Worm (Caenorhabditis elegans) whole organism, L3 larva: ENCODE results near the gene F28B4.4.

ENCODE experiments used
- R02D3.7 ChIP-seq: fragments of 150-350 bp; optimal IDR thresholded peaks from 2 replicates; lab custom pipeline; 2014; ENCODE audit warnings: missing biosample characterization, missing genetic modification characterization
- aly-2 ChIP-seq: fragments of 150-350 bp; optimal IDR thresholded peaks from 2 replicates; lab custom pipeline; 2014; ENCODE audit warnings: missing biosample characterization, missing genetic modification characterization
- ama-1 ChIP-seq: fragments of 150-350 bp; optimal IDR thresholded peaks from 2 replicates; lab custom pipeline; 2018
- ceh-16 ChIP-seq: sonication (generic microtip); optimal IDR thresholded peaks from 2 replicates; lab custom pipeline; 2017; ENCODE audit warnings: missing biosample characterization, missing genetic modification characterization
- ceh-82 ChIP-seq: fragments of 150-350 bp; optimal IDR thresholded peaks from 2 replicates; lab custom pipeline; 2014; ENCODE audit warnings: missing biosample characterization, missing genetic modification characterization
- ceh-9 ChIP-seq: sonication (generic microtip); optimal IDR thresholded peaks from 2 replicates; lab custom pipeline; 2018; ENCODE audit warnings: missing biosample characterization, missing genetic modification characterization
- daf-12 ChIP-seq: fragments of 150-350 bp; optimal IDR thresholded peaks from 2 replicates; lab custom pipeline; 2014; ENCODE audit warnings: missing biosample characterization, missing genetic modification reagents, missing genetic modification characterization
- egl-27 ChIP-seq: sonication (generic microtip); optimal IDR thresholded peaks from 4 replicates; lab custom pipeline; 2017; ENCODE audit warnings: missing biosample characterization, missing genetic modification reagents, missing genetic modification characterization
- egl-5 ChIP-seq: fragments of 150-350 bp; optimal IDR thresholded peaks from 2 replicates; lab custom pipeline; 2017; ENCODE audit warnings: missing biosample characterization, missing genetic modification reagents, missing genetic modification characterization, inconsistent platforms
- elt-1 ChIP-seq: fragments of 150-350 bp; optimal IDR thresholded peaks from 2 replicates; lab custom pipeline; 2014; ENCODE audit warnings: missing biosample characterization, missing genetic modification characterization
- elt-2 ChIP-seq: sonication (generic microtip); optimal IDR thresholded peaks from 2 replicates; lab custom pipeline; 2016; ENCODE audit warnings: missing genetic modification reagents, mild to moderate bottlenecking, missing genetic modification characterization, missing compliant biosample characterization
- elt-3 ChIP-seq, 3 experiments: fragments of 150-350 bp in 1 of 3; sonication (generic microtip) in 2 of 3; optimal IDR thresholded peaks; 2 replicates in 2 of 3; 4 replicates in 1 of 3; lab custom pipeline; 2014 to 2017; ENCODE audit warnings: missing biosample characterization in 3 of 3, missing genetic modification characterization in 3 of 3
- eor-1 ChIP-seq, 2 experiments: fragments of 150-350 bp; optimal IDR thresholded peaks; 2 replicates each; lab custom pipeline; 2014 to 2018; ENCODE audit warnings: missing biosample characterization in 2 of 2, missing genetic modification characterization in 2 of 2
- fkh-10 ChIP-seq: sonication (generic microtip); optimal IDR thresholded peaks from 2 replicates; lab custom pipeline; 2017; ENCODE audit warnings: missing biosample characterization, missing genetic modification reagents, missing genetic modification characterization
- fkh-2 ChIP-seq: fragments of 150-350 bp; optimal IDR thresholded peaks from 2 replicates; lab custom pipeline; 2014; ENCODE audit warnings: missing biosample characterization, missing genetic modification reagents, missing genetic modification characterization
- fos-1 ChIP-seq: fragments of 150-350 bp; optimal IDR thresholded peaks from 2 replicates; lab custom pipeline; 2014; ENCODE audit warnings: missing biosample characterization, missing genetic modification characterization
- hmg-11 ChIP-seq: sonication (generic microtip); optimal IDR thresholded peaks from 2 replicates; lab custom pipeline; 2016; ENCODE audit warnings: missing genetic modification characterization, missing compliant biosample characterization
- lin-15B ChIP-seq: fragments of 150-350 bp; optimal IDR thresholded peaks from 2 replicates; lab custom pipeline; 2014; ENCODE audit warnings: missing biosample characterization, missing genetic modification characterization
- lin-39 ChIP-seq: fragments of 150-350 bp; optimal IDR thresholded peaks from 2 replicates; lab custom pipeline; 2018; ENCODE audit warnings: missing biosample characterization, missing genetic modification reagents, missing genetic modification characterization
- lsy-12 ChIP-seq: sonication (generic microtip); optimal IDR thresholded peaks from 2 replicates; lab custom pipeline; 2016; ENCODE audit warnings: mild to moderate bottlenecking, missing genetic modification characterization, missing compliant biosample characterization
- mdl-1 ChIP-seq: fragments of 150-350 bp; optimal IDR thresholded peaks from 2 replicates; lab custom pipeline; 2014; ENCODE audit warnings: missing biosample characterization, missing genetic modification characterization
- nfya-1 ChIP-seq: sonication (generic microtip); optimal IDR thresholded peaks from 2 replicates; lab custom pipeline; 2017; ENCODE audit warnings: missing genetic modification characterization, mild to moderate bottlenecking, missing compliant biosample characterization, antibody characterized with exemption, moderate library complexity; ENCODE audit not compliant: insufficient read depth
- nhr-11 ChIP-seq: fragments of 150-350 bp; optimal IDR thresholded peaks from 2 replicates; lab custom pipeline; 2014; ENCODE audit warnings: missing biosample characterization, missing genetic modification characterization
- nhr-12 ChIP-seq: fragments of 150-350 bp; optimal IDR thresholded peaks from 2 replicates; lab custom pipeline; 2014; ENCODE audit warnings: missing biosample characterization, missing genetic modification characterization
- nhr-23 ChIP-seq: fragments of 150-350 bp; optimal IDR thresholded peaks from 2 replicates; lab custom pipeline; 2014; ENCODE audit warnings: missing biosample characterization, missing genetic modification reagents, missing genetic modification characterization
- nhr-237 ChIP-seq: fragments of 150-350 bp; optimal IDR thresholded peaks from 2 replicates; lab custom pipeline; 2014; ENCODE audit warnings: missing biosample characterization, missing genetic modification characterization
- nhr-25 ChIP-seq: sonication (generic microtip); optimal IDR thresholded peaks from 2 replicates; lab custom pipeline; 2017; ENCODE audit warnings: missing biosample characterization, missing genetic modification characterization
- nhr-28 ChIP-seq: fragments of 150-350 bp; optimal IDR thresholded peaks from 2 replicates; lab custom pipeline; 2014; ENCODE audit warnings: missing biosample characterization, missing genetic modification characterization
- nhr-43 ChIP-seq: sonication (generic microtip); optimal IDR thresholded peaks from 2 replicates; lab custom pipeline; 2016; ENCODE audit warnings: mild to moderate bottlenecking, missing genetic modification characterization, missing compliant biosample characterization; ENCODE audit not compliant: poor library complexity, severe bottlenecking
- nhr-67 ChIP-seq: fragments of 150-350 bp; optimal IDR thresholded peaks from 2 replicates; lab custom pipeline; 2014; ENCODE audit warnings: missing biosample characterization, missing genetic modification characterization
- nhr-76 ChIP-seq: fragments of 150-350 bp; sonication (generic microtip); optimal IDR thresholded peaks from 5 replicates; lab custom pipeline; 2014; ENCODE audit warnings: missing biosample characterization, missing genetic modification characterization
- nhr-77 ChIP-seq: fragments of 150-350 bp; optimal IDR thresholded peaks from 2 replicates; lab custom pipeline; 2014; ENCODE audit warnings: missing biosample characterization, missing genetic modification characterization
- pha-4 ChIP-seq: fragments of 150-350 bp; optimal IDR thresholded peaks from 2 replicates; lab custom pipeline; 2014; ENCODE audit warnings: missing biosample characterization, missing genetic modification reagents, missing genetic modification characterization
- pqm-1 ChIP-seq: fragments of 150-350 bp; optimal IDR thresholded peaks from 2 replicates; lab custom pipeline; 2017; ENCODE audit warnings: missing biosample characterization, missing genetic modification characterization, inconsistent platforms
- sea-2 ChIP-seq: fragments of 150-350 bp; sonication (generic microtip); optimal IDR thresholded peaks from 4 replicates; lab custom pipeline; 2014; ENCODE audit warnings: missing biosample characterization, missing genetic modification reagents, missing genetic modification characterization
- skn-1 ChIP-seq: fragments of 150-350 bp; optimal IDR thresholded peaks from 2 replicates; lab custom pipeline; 2014; ENCODE audit warnings: missing biosample characterization, missing genetic modification characterization
- tbx-2 ChIP-seq: sonication (generic microtip); optimal IDR thresholded peaks from 2 replicates; lab custom pipeline; 2016; ENCODE audit warnings: mild to moderate bottlenecking, missing genetic modification characterization, missing compliant biosample characterization
- unc-39 ChIP-seq: sonication (generic microtip); optimal IDR thresholded peaks from 4 replicates; lab custom pipeline; 2017; ENCODE audit warnings: missing biosample characterization, missing genetic modification characterization
- unc-62 ChIP-seq: fragments of 150-350 bp; sonication (generic microtip); optimal IDR thresholded peaks from 4 replicates; lab custom pipeline; 2014; ENCODE audit warnings: missing biosample characterization, missing genetic modification reagents, missing genetic modification characterization
- zag-1 ChIP-seq: fragments of 150-350 bp; optimal IDR thresholded peaks from 2 replicates; lab custom pipeline; 2014; ENCODE audit warnings: missing biosample characterization, missing genetic modification characterization
- ztf-11 ChIP-seq: fragments of 150-350 bp; optimal IDR thresholded peaks from 2 replicates; lab custom pipeline; 2014; ENCODE audit warnings: missing biosample characterization, missing genetic modification characterization
- ztf-4 ChIP-seq: fragments of 150-350 bp; optimal IDR thresholded peaks from 2 replicates; lab custom pipeline; 2014; ENCODE audit warnings: missing biosample characterization, missing genetic modification characterization

F28B4.4 gene

DNA sequence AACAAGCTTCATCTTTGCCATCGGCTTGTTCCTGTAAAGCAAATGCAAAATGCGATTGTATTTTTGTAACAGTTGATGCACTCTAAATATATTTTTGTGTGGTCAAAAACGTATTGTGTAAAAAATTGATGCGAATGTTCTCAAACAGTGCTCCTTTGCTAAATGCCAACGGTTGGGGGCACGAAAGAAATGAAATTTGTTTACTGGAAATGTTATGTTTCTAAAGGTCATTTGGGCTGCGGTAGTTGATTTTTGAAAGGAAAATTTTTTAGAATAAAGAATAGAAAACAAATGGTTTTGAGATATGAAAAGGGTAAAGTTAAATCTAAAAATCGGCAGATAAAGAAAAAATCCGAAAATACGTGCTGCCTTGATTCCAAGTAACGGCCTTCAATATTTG is 39.0 kb downstream of the F28B4.4 start, which contains the start of gene C15C7.6:
Gene C15C7.6 (minus strand): TSS at position 101 of the 400 bp plus-strand sequence.
- TF ChIP-seq nhr-77 = no peak
- no peak for TF ChIP-seq nhr-76 (tag; lab: Kevin White, UChicago)
- TF ChIP-seq unc-62 = no peak
- no peak for TF ChIP-seq fos-1 (tag; lab: Kevin White, UChicago)
- no peak for TF ChIP-seq tbx-2
- TF ChIP-seq ama-1 (lab: Kevin White, UChicago) = no peak
- no peak for TF ChIP-seq skn-1 (tag; lab: Kevin White, UChicago)
- no peak for TF ChIP-seq lin-39 (tag; lab: Kevin White, UChicago)
- no peak for TF ChIP-seq eor-1 (tag; optimal IDR thresholded peaks at IDR 0.05; lab: Kevin White, UChicago)
- TF ChIP-seq aly-2 (tag; lab: Kevin White, UChicago) = no peak
- no peak for TF ChIP-seq ceh-16 (tag; lab: Kevin White, UChicago)
- no peak for TF ChIP-seq ceh-9

- peak; percentile 29 for TF ChIP-seq pqm-1 (tag; lab: Kevin White, UChicago)
- TF ChIP-seq unc-39 (tag; lab: Kevin White, UChicago) = no peak
- TF ChIP-seq nhr-67 (tag; lab: Kevin White, UChicago) = no peak
- no peak for TF ChIP-seq lin-15B (tag; lab: Kevin White, UChicago)
- TF ChIP-seq elt-2 (tag; lab: Kevin White, UChicago) = peak; percentile 61
Observed at ce11 chrX:3165569-3165968, 43.9 kb downstream of the F28B4.4 start, which contains the start of gene pfut-1. TSS of gene pfut-1 (plus strand) at chrX:3165826.

DNA sequence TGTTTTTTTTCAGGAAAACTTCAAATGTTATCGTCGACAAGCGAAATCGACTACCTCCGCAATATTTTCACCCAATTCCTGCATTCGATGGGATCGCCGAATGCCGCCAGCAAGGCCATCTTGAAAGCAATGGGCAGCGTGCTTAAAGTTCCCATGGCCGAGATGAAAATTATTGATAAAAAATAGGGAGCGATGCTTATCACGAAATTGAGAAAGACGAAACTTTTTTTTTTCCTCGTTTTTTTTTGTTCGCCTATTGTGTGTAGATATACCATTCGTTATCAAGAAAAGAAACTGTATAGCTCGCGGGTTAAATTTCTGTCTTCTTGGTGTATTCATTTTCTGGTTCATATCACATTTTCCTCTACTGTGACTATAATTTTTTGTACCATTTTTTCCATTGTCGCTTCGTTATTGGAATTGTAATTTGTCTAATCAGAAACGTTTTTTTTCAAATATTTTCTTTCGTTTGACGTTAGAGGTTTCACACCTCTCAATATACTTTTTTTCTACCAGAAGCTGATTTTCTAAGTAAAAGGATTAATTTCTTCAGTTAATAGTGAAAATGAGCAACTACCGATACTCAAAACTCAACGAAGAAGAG is 45.3 kb downstream of the F28B4.4 start, which contains the start of gene syx-6:
Gene syx-6 (plus strand): TSS at position 554 of the 604 bp plus-strand sequence.
- TF ChIP-seq daf-12 (tag; lab: Kevin White, UChicago) = no peak
- TF ChIP-seq mdl-1 (tag; lab: Kevin White, UChicago) = no peak
- no peak for TF ChIP-seq aly-2 (tag; lab: Kevin White, UChicago)
- no peak for TF ChIP-seq fkh-2
- no peak for TF ChIP-seq ceh-16 (tag; lab: Kevin White, UChicago)
- no peak for TF ChIP-seq R02D3.7
- TF ChIP-seq ztf-4 (tag; lab: Kevin White, UChicago) = no peak
- peak; percentile 72 for TF ChIP-seq elt-1 (tag; lab: Kevin White, UChicago)
- TF ChIP-seq sea-2 (GFP tag; lab: Kevin White, UChicago) = no peak
- peak; percentile 56 for TF ChIP-seq elt-2 (tag; lab: Kevin White, UChicago)

- no peak for TF ChIP-seq nhr-67 (tag; lab: Kevin White, UChicago)
- TF ChIP-seq zag-1 = no peak
- no peak for TF ChIP-seq elt-3 (tag; optimal IDR thresholded peaks at IDR 0.05; lab: Kevin White, UChicago)
- TF ChIP-seq ceh-16 (tag; lab: Kevin White, UChicago) = no peak
- peak; percentile 58 for TF ChIP-seq pha-4
- no peak for TF ChIP-seq nhr-11
- no peak for TF ChIP-seq sea-2 (GFP tag; lab: Kevin White, UChicago)
- no peak for TF ChIP-seq elt-1 (tag; lab: Kevin White, UChicago)
- TF ChIP-seq ztf-11 (tag; lab: Kevin White, UChicago) = no peak
- peak; percentile 58 for TF ChIP-seq nhr-23 (tag; lab: Kevin White, UChicago)
- no peak for TF ChIP-seq fkh-2
- peak; percentile 56 for TF ChIP-seq nhr-43 (tag; lab: Kevin White, UChicago)
- TF ChIP-seq egl-5 = no peak
- no peak for TF ChIP-seq nhr-76 (tag; lab: Kevin White, UChicago)
- no peak for TF ChIP-seq ceh-9
- no peak for TF ChIP-seq daf-12 (tag; lab: Kevin White, UChicago)
- TF ChIP-seq ceh-82 (tag; lab: Kevin White, UChicago) = no peak
- TF ChIP-seq nhr-28 (tag; lab: Kevin White, UChicago) = no peak
- no peak for TF ChIP-seq egl-27 (tag; lab: Kevin White, UChicago)
- no peak for TF ChIP-seq mdl-1 (tag; lab: Kevin White, UChicago)
- no peak for TF ChIP-seq ztf-4 (tag; lab: Kevin White, UChicago)
- no peak for TF ChIP-seq unc-39 (tag; lab: Kevin White, UChicago)
- TF ChIP-seq fos-1 (tag; lab: Kevin White, UChicago) = no peak
- no peak for TF ChIP-seq unc-62
- TF ChIP-seq R02D3.7 = peak; percentile 90
- peak; percentile 15 for TF ChIP-seq lin-15B (tag; lab: Kevin White, UChicago)
- TF ChIP-seq fkh-10 (GFP tag; lab: Kevin White, UChicago) = no peak
- TF ChIP-seq nhr-77 = no peak
- no peak for TF ChIP-seq pqm-1 (tag; lab: Kevin White, UChicago)
- TF ChIP-seq eor-1 (tag; optimal IDR thresholded peaks at IDR 0.05; lab: Kevin White, UChicago) = no peak
- no peak for TF ChIP-seq lsy-12 (tag; lab: Kevin White, UChicago)
- TF ChIP-seq lin-39 (tag; lab: Kevin White, UChicago) = peak; percentile 58
- TF ChIP-seq elt-2 (tag; lab: Kevin White, UChicago) = peak; percentile 12
- TF ChIP-seq nfya-1 (tag; lab: Kevin White, UChicago) = peak; percentile 47
- TF ChIP-seq skn-1 (tag; lab: Kevin White, UChicago) = no peak
- no peak for TF ChIP-seq nhr-237 (tag; lab: Kevin White, UChicago)
- TF ChIP-seq nhr-12 (tag; lab: Kevin White, UChicago) = no peak
- TF ChIP-seq aly-2 (tag; lab: Kevin White, UChicago) = no peak
- TF ChIP-seq hmg-11 (tag; lab: Kevin White, UChicago) = peak; percentile 19
- TF ChIP-seq tbx-2 = no peak
- TF ChIP-seq nhr-25 = peak; percentile 69
Observed at ce11 chrX:3159542-3159941, 49.9 kb downstream of the F28B4.4 start, which contains the start of gene gcc-1. TSS of gene gcc-1 (plus strand) at chrX:3159940.
